Fruit fly (Drosophila melanogaster) whole organism, wandering third instar larva: ENCODE results near the gene CG42814.

Source experiments
- Abd-B ChIP-seq: fragments of >200 bp; optimal IDR thresholded peaks from 2 replicates; lab custom pipeline; 2017; ENCODE audit warnings: missing biosample characterization, missing genetic modification characterization
- CG9705 ChIP-seq: fragments of 200-800 bp; sonication (Bioruptor generic); optimal IDR thresholded peaks from 2 replicates; lab custom pipeline; 2018; ENCODE audit warnings: missing biosample characterization, mild to moderate bottlenecking, missing genetic modification characterization
- Mio ChIP-seq: sonication (Bioruptor generic); optimal IDR thresholded peaks from 2 replicates; lab custom pipeline; 2016; ENCODE audit warnings: missing biosample characterization, missing genetic modification characterization
- Myc ChIP-seq: fragments of >200 bp; optimal IDR thresholded peaks from 2 replicates; lab custom pipeline; 2017
- N ChIP-seq: fragments of >200 bp; optimal IDR thresholded peaks from 2 replicates; lab custom pipeline; 2018; ENCODE audit warnings: missing biosample characterization, missing external identifiers, missing genetic modification characterization
- br ChIP-seq: fragments of 200-800 bp; sonication (Bioruptor generic); optimal IDR thresholded peaks from 2 replicates; lab custom pipeline; 2016; ENCODE audit warnings: missing biosample characterization, missing genetic modification characterization
- dl ChIP-seq, 2 experiments: fragments of 175-275, 200-275 bp in 1 of 2; fragments of 200-275 bp in 1 of 2; sonication (Bioruptor generic); optimal IDR thresholded peaks; lab custom pipeline; 2018; ENCODE audit warnings: mild to moderate bottlenecking in 2 of 2, missing biosample characterization in 2 of 2, missing genetic modification characterization in 2 of 2, moderate library complexity in 2 of 2; ENCODE audit not compliant: partially characterized antibody in 2 of 2, insufficient read depth in 1 of 2
- dmrt93B ChIP-seq: fragments of 200-800 bp; sonication (Bioruptor generic); optimal IDR thresholded peaks from 2 replicates; lab custom pipeline; 2018; ENCODE audit warnings: missing biosample characterization, mild to moderate bottlenecking, missing genetic modification characterization
- foxo ChIP-seq, 2 experiments: fragments of 200-800 bp; sonication (Bioruptor generic); optimal IDR thresholded peaks; 2 replicates in 1 of 2; 3 replicates in 1 of 2; lab custom pipeline; 2016 to 2017; ENCODE audit warnings: missing biosample characterization in 2 of 2, missing genetic modification characterization in 2 of 2
- fru ChIP-seq: fragments of 200-800 bp; sonication (Bioruptor generic); optimal IDR thresholded peaks from 3 replicates; lab custom pipeline; 2016; ENCODE audit warnings: missing biosample characterization, mild to moderate bottlenecking, missing genetic modification characterization
- h ChIP-seq: fragments of 200-800 bp; sonication (Bioruptor generic); optimal IDR thresholded peaks from 3 replicates; lab custom pipeline; 2016; ENCODE audit warnings: missing biosample characterization, mild to moderate bottlenecking, missing genetic modification characterization
- lola ChIP-seq: fragments of >200 bp; optimal IDR thresholded peaks from 2 replicates; lab custom pipeline; 2017; ENCODE audit warnings: missing biosample characterization, missing genetic modification characterization
- psq ChIP-seq: fragments of 200-800 bp; sonication (Bioruptor generic); optimal IDR thresholded peaks from 3 replicates; lab custom pipeline; 2017; ENCODE audit warnings: missing biosample characterization, mild to moderate bottlenecking, missing genetic modification characterization, moderate library complexity
- rgr ChIP-seq: fragments of 200-800 bp; sonication (Bioruptor generic); optimal IDR thresholded peaks from 3 replicates; lab custom pipeline; 2016; ENCODE audit warnings: missing biosample characterization, mild to moderate bottlenecking, missing genetic modification characterization
- sv ChIP-seq: fragments of 200-800 bp; sonication (Bioruptor generic); optimal IDR thresholded peaks from 3 replicates; lab custom pipeline; 2016; ENCODE audit warnings: missing biosample characterization, missing genetic modification characterization
- woc ChIP-seq: sonication (Bioruptor generic); optimal IDR thresholded peaks from 2 replicates; lab custom pipeline; 2016; ENCODE audit warnings: missing biosample characterization, mild to moderate bottlenecking, missing genetic modification characterization

CG42814 gene

DNA sequence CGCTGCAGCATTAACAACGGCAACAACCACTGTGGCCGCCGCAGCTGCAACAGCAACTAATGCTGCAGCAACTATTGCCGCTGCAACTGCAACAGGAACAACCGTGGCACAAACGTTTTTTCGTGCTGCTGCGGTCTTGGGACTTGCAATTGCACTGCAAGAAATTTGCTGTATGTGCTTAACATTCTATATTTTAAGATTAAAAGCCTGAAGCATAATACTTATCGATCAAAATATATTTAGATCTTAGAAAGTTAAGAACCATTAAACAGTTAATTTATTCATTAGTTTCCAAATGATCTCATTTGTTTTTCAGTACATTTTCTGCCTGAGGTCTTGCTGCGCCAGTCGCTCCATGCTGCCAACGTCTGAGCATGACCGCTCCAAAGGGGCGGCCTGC, 48.2 kb downstream of the CG42814 start:
- TF ChIP-seq woc (GFP tag; lab: Kevin White, UChicago) = no peak
- no peak for TF ChIP-seq lola (GFP tag; lab: Kevin White, UChicago)
- TF ChIP-seq br (GFP tag; lab: Kevin White, UChicago) = no peak
- no peak for TF ChIP-seq foxo (GFP tag; optimal IDR thresholded peaks at IDR 0.05; lab: Kevin White, UChicago)
- no peak for TF ChIP-seq CG9705 (GFP tag; lab: Kevin White, UChicago)
- TF ChIP-seq dmrt93B (GFP tag; lab: Kevin White, UChicago) = no peak
- TF ChIP-seq N (GFP tag; lab: Kevin White, UChicago) = no peak
- TF ChIP-seq fru (GFP tag; lab: Kevin White, UChicago) = no peak
- TF ChIP-seq dl (GFP tag; optimal IDR thresholded peaks at IDR 0.05; lab: Kevin White, UChicago; ENCODE audit: insufficient read depth in 1 of 2, partially characterized antibody in 2 of 2) = no peak
- no peak for TF ChIP-seq rgr
- TF ChIP-seq h (GFP tag; lab: Kevin White, UChicago) = no peak
- no peak for TF ChIP-seq sv (GFP tag; lab: Kevin White, UChicago)
- TF ChIP-seq Mio (GFP tag; lab: Kevin White, UChicago) = no peak
- no peak for TF ChIP-seq psq (GFP tag; lab: Kevin White, UChicago)
- TF ChIP-seq Abd-B (GFP tag; lab: Kevin White, UChicago) = no peak
- TF ChIP-seq Myc (lab: Kevin White, UChicago) = no peak
